Worm (Caenorhabditis elegans): ENCODE data around the gene R05G6.3.

- peak; percentile 93 for TF ChIP-seq ztf-11 (tag; optimal IDR thresholded peaks at IDR 0.05)
- TF ChIP-seq snpc-4 (tag; optimal IDR thresholded peaks at IDR 0.05): no peak
- TF ChIP-seq unc-62 (GFP tag; optimal IDR thresholded peaks at IDR 0.05): peak; percentile 25
- peak; percentile 77 for TF ChIP-seq M03D4.4 (tag; optimal IDR thresholded peaks at IDR 0.05)
Observed at ce11 chrIV:7487554-7488456, 28.5 kb upstream of the R05G6.3 start, which contains the start of the genes his-60 and his-59.
